Fruit fly (Drosophila melanogaster) whole organism, pupa: ENCODE measurements around the gene CG8661.

Experiments used
- CG32121 ChIP-seq: fragments of 200-800 bp; sonication (Bioruptor generic); IDR thresholded peaks from 2 replicates; pipeline ENCODE4 v1.3.6; 2022; ENCODE audit warnings: missing biosample characterization, missing genetic modification characterization
- CG34367 ChIP-seq: fragments of 200-800 bp; sonication (Bioruptor generic); optimal IDR thresholded peaks from 2 replicates; lab custom pipeline; 2018; ENCODE audit warnings: missing biosample characterization, mild to moderate bottlenecking, missing genetic modification characterization
- CG9948 ChIP-seq: fragments of 200-800 bp; sonication (Bioruptor generic); optimal IDR thresholded peaks from 2 replicates; lab custom pipeline; 2018; ENCODE audit warnings: missing biosample characterization, mild to moderate bottlenecking, missing genetic modification characterization, moderate library complexity
- D1 ChIP-seq: fragments of 200-800 bp; sonication (Bioruptor generic); optimal IDR thresholded peaks from 2 replicates; lab custom pipeline; 2018; ENCODE audit warnings: missing biosample characterization, mild to moderate bottlenecking, missing genetic modification characterization, moderate library complexity
- Ets98B ChIP-seq: fragments of 200-800 bp; sonication (Bioruptor generic); IDR thresholded peaks from 2 replicates; pipeline ENCODE4 v1.3.6; 2022; ENCODE audit warnings: missing biosample characterization, missing genetic modification characterization

DNA sequence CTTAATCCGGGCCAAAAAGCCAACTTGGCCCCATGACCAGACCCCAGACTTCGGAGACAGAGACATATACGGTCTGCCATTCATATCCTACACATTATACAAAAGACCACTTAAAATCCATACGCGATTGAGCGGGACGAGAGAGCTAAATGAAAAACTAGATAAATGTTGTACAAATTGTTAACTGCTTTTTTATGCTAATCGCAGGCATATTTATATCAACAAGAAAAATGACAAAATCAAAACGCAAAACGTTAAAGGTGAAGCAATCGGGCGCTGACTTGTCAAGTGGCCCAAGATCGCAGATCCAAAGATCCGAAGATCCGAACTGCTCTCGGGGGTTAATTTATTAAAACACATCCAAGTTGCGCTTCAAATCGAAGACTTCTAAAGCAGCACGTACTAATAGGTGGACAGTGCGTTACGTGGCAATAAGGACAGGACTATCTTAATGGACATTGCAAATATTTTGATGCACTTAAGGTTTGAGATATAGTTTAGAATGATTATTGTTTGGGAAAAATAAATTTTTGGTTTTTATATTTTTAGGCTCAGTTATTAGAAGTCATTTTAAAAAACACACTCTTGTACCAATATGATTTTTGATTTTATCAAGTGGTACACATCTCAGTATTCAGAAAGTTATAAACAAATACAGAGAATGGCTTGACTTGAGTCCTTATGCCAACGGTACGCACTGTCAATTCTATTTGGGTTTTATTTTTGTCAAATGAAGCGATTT, 45.8 kb upstream of the CG8661 start:
- peak; percentile 27 for TF ChIP-seq CG34367 (tag; lab: Kevin White, UChicago)
- no peak for TF ChIP-seq CG32121 (GFP tag; lab: Robert Waterston, UW)
- TF ChIP-seq D1 (tag; lab: Kevin White, UChicago): no peak
- TF ChIP-seq Ets98B (GFP tag; lab: Robert Waterston, UW): no peak
- peak; percentile 42 for TF ChIP-seq CG9948 (tag; lab: Kevin White, UChicago)
